Fruit fly (Drosophila melanogaster): ENCODE data around the gene CG12071.

dm6 chr3R:30923581-30923980, 42.8 kb upstream of the CG12071 start:
- TF ChIP-seq ss (GFP tag; optimal IDR thresholded peaks at IDR 0.05) = no peak
- TF ChIP-seq Hr39 (GFP tag; optimal IDR thresholded peaks at IDR 0.05) = no peak
- no peak for TF ChIP-seq CG34406 (GFP tag; optimal IDR thresholded peaks at IDR 0.05)
- no peak for TF ChIP-seq CG6792 (GFP tag; optimal IDR thresholded peaks at IDR 0.05)

Data from whole organism, prepupa.